Worm (Caenorhabditis elegans): ENCODE measurements around the gene F17C11.12.

- TF ChIP-seq ceh-19 (GFP tag; optimal IDR thresholded peaks at IDR 0.05): no peak
- TF ChIP-seq rnt-1 (tag; optimal IDR thresholded peaks at IDR 0.05): no peak
- no peak for TF ChIP-seq hlh-13 (GFP tag; optimal IDR thresholded peaks at IDR 0.05)
- no peak for TF ChIP-seq lin-11 (tag; optimal IDR thresholded peaks at IDR 0.05)
- TF ChIP-seq unc-42 (tag; optimal IDR thresholded peaks at IDR 0.05): no peak
Measured at ce11 chrV:10936681-10937080, at the start of gene F17C11.12.

All from whole organism, late embryonic.